Worm (Caenorhabditis elegans): ENCODE data around the gene clc-5.

DNA sequence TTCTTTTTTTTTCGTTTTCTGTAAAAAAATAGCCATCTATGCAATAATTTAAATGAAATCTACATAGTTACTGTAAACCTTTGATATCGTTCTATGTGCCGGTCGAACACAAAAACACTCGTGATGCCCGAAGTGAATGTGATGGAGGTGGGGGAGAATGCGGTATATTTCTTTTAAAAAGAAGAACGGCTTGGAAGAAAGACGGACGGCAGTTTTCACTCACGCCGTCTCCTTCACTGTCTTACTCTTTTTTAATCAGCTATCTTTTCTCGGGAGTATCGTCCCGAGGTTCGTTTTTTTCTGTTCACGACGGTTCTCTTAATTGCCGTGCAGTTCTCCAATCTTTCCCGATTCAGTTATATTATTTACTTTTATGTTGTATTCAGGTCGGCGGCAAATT, 34.8 kb upstream of the clc-5 start, which contains the start of gene C10A4.10:
- TF ChIP-seq tbx-2 (tag; optimal IDR thresholded peaks at IDR 0.05): no peak
- no peak for TF ChIP-seq nhr-11 (tag; optimal IDR thresholded peaks at IDR 0.05)
- no peak for TF ChIP-seq hlh-15 (tag; optimal IDR thresholded peaks at IDR 0.05)
- no peak for TF ChIP-seq dmd-4 (tag; optimal IDR thresholded peaks at IDR 0.05; ENCODE audit: borderline replicate concordance)
- no peak for TF ChIP-seq K09A11.1 (tag; optimal IDR thresholded peaks at IDR 0.05; ENCODE audit: insufficient read depth)
- no peak for TF ChIP-seq ets-4 (tag; optimal IDR thresholded peaks at IDR 0.05)
- no peak for TF ChIP-seq zip-5 (tag; optimal IDR thresholded peaks at IDR 0.05)
- TF ChIP-seq sox-4 (tag; optimal IDR thresholded peaks at IDR 0.05): no peak
- TF ChIP-seq pha-4 (tag; optimal IDR thresholded peaks at IDR 0.05): no peak
